Worm (Caenorhabditis elegans): ENCODE results near the gene R11D1.13.

ce11 chrV:12773222-12773621 lies 46.3 kb downstream of the R11D1.13 start, which contains the start of gene ZC455.1:
- TF ChIP-seq nhr-90 (tag; optimal IDR thresholded peaks at IDR 0.05; ENCODE audit: poor library complexity) = no peak
- no peak for TF ChIP-seq nhr-28 (tag; optimal IDR thresholded peaks at IDR 0.05)
- no peak for TF ChIP-seq elt-3 (tag; optimal IDR thresholded peaks at IDR 0.05)
- TF ChIP-seq unc-130 (tag; optimal IDR thresholded peaks at IDR 0.05) = no peak
- TF ChIP-seq ztf-4 (tag; optimal IDR thresholded peaks at IDR 0.05) = no peak
- no peak for TF ChIP-seq elt-2 (tag; optimal IDR thresholded peaks at IDR 0.05)
- TF ChIP-seq tbx-2 (tag; optimal IDR thresholded peaks at IDR 0.05) = no peak
- TF ChIP-seq unc-62 (GFP tag; optimal IDR thresholded peaks at IDR 0.05) = no peak
- TF ChIP-seq nhr-12 (tag; optimal IDR thresholded peaks at IDR 0.05) = no peak
- TF ChIP-seq ztf-11 (tag; optimal IDR thresholded peaks at IDR 0.05) = no peak
